Fruit fly (Drosophila melanogaster) whole organism, embryonic: Measurements from ENCODE around the gene CG8543.

ENCODE experiments used
- Aef1 ChIP-seq: fragments of 200-800 bp; sonication (Bioruptor generic); IDR thresholded peaks from 3 replicates; pipeline ENCODE4 v1.3.6; 2022; ENCODE audit warnings: missing biosample characterization, missing genetic modification characterization
- Blimp-1 ChIP-seq: fragments of 200-800 bp; sonication (Bioruptor generic); optimal IDR thresholded peaks from 3 replicates; lab custom pipeline; 2018; ENCODE audit warnings: missing biosample characterization, missing genetic modification characterization, mild to moderate bottlenecking, moderate library complexity, missing genetic modification reagents
- CG10209 ChIP-seq: fragments of 200-800 bp; sonication (Bioruptor generic); optimal IDR thresholded peaks from 3 replicates; lab custom pipeline; 2017; ENCODE audit warnings: missing biosample characterization, mild to moderate bottlenecking, missing genetic modification characterization, missing genetic modification reagents
- CG10462 ChIP-seq: fragments of 200-800 bp; sonication (Bioruptor generic); optimal IDR thresholded peaks from 2 replicates; lab custom pipeline; 2016; ENCODE audit warnings: missing biosample characterization, missing genetic modification characterization
- CG11093 ChIP-seq: fragments of 200-800 bp; sonication (Bioruptor generic); IDR thresholded peaks from 3 replicates; pipeline ENCODE4 v1.3.6; 2022; ENCODE audit warnings: missing biosample characterization, missing genetic modification characterization
- CG14441 ChIP-seq: fragments of 200-800 bp; sonication (Bioruptor generic); IDR thresholded peaks from 2 replicates; pipeline ENCODE4 v1.3.6; 2022; ENCODE audit warnings: missing biosample characterization, missing genetic modification characterization
- CG15269 ChIP-seq: fragments of 200-800 bp; sonication (Bioruptor generic); optimal IDR thresholded peaks from 2 replicates; lab custom pipeline; 2018; ENCODE audit warnings: missing biosample characterization, mild to moderate bottlenecking, missing genetic modification characterization, moderate library complexity
- CG1603 ChIP-seq: fragments of 200-800 bp; sonication (Bioruptor generic); optimal IDR thresholded peaks from 2 replicates; lab custom pipeline; 2019; ENCODE audit warnings: missing biosample characterization, mild to moderate bottlenecking, missing genetic modification characterization, moderate library complexity
- CG16779 ChIP-seq: fragments of 200-800 bp; sonication (Bioruptor generic); IDR thresholded peaks from 2 replicates; pipeline ENCODE4 v1.3.6; 2022; ENCODE audit warnings: missing biosample characterization, missing genetic modification characterization
- CG1832 ChIP-seq: fragments of 200-800 bp; sonication (Bioruptor generic); optimal IDR thresholded peaks from 2 replicates; lab custom pipeline; 2017; ENCODE audit warnings: missing biosample characterization, mild to moderate bottlenecking, missing genetic modification characterization, inconsistent platforms
- CG2129 ChIP-seq: fragments of 200-800 bp; sonication (Bioruptor generic); IDR thresholded peaks from 2 replicates; pipeline ENCODE4 v1.3.6; 2022; ENCODE audit warnings: missing biosample characterization, missing genetic modification characterization; ENCODE audit not compliant: partially characterized antibody
- CG30403 ChIP-seq: fragments of 200-800 bp; sonication (Bioruptor generic); optimal IDR thresholded peaks from 3 replicates; lab custom pipeline; 2016; ENCODE audit warnings: missing biosample characterization, missing genetic modification characterization
- CG3065 ChIP-seq: fragments of 200-800 bp; sonication (Bioruptor generic); optimal IDR thresholded peaks from 2 replicates; lab custom pipeline; 2016; ENCODE audit warnings: missing biosample characterization, missing genetic modification characterization
- CG3163 ChIP-seq: fragments of 200-800 bp; sonication (Bioruptor generic); optimal IDR thresholded peaks from 3 replicates; lab custom pipeline; 2016; ENCODE audit warnings: missing biosample characterization, missing genetic modification characterization
- CG3281 ChIP-seq: fragments of 200-800 bp; sonication (Bioruptor generic); optimal IDR thresholded peaks from 3 replicates; lab custom pipeline; 2017; ENCODE audit warnings: missing biosample characterization, mild to moderate bottlenecking, missing genetic modification characterization
- CG34224 ChIP-seq: fragments of 200-800 bp; sonication (Bioruptor generic); IDR thresholded peaks from 3 replicates; pipeline ENCODE4 v1.3.6; 2022; ENCODE audit warnings: missing biosample characterization, missing genetic modification characterization; ENCODE audit not compliant: partially characterized antibody
- CG4854 ChIP-seq: fragments of 200-800 bp; sonication (Bioruptor generic); optimal IDR thresholded peaks from 2 replicates; lab custom pipeline; 2016; ENCODE audit warnings: missing biosample characterization, missing genetic modification characterization, inconsistent platforms
- CG7556 ChIP-seq: fragments of 200-800 bp; sonication (Bioruptor generic); optimal IDR thresholded peaks from 2 replicates; lab custom pipeline; 2017; ENCODE audit warnings: missing biosample characterization, mild to moderate bottlenecking, missing genetic modification characterization
- CG8089 ChIP-seq: fragments of 200-800 bp; sonication (Bioruptor generic); optimal IDR thresholded peaks from 3 replicates; lab custom pipeline; 2016; ENCODE audit warnings: missing biosample characterization, missing genetic modification characterization
- CG8388 ChIP-seq: fragments of 200-800 bp; sonication (Bioruptor generic); optimal IDR thresholded peaks from 2 replicates; lab custom pipeline; 2019; ENCODE audit warnings: missing biosample characterization, mild to moderate bottlenecking, missing genetic modification characterization, moderate library complexity
- CG8924 ChIP-seq: fragments of 200-800 bp; optimal IDR thresholded peaks from 3 replicates; lab custom pipeline; 2019; ENCODE audit warnings: missing biosample characterization, mild to moderate bottlenecking, missing genetic modification characterization, moderate library complexity
- Dll ChIP-seq: fragments of 200-800 bp; sonication (Bioruptor generic); IDR thresholded peaks from 4 replicates; pipeline ENCODE4 v1.3.6; 2022; ENCODE audit warnings: missing biosample characterization, missing genetic modification characterization; ENCODE audit not compliant: partially characterized antibody
- Dp ChIP-seq: fragments of 200-800 bp; sonication (Bioruptor generic); optimal IDR thresholded peaks from 2 replicates; lab custom pipeline; 2018; ENCODE audit warnings: missing biosample characterization, mild to moderate bottlenecking, missing genetic modification characterization, moderate library complexity
- E2f2 ChIP-seq: fragments of 200-800 bp; sonication (Bioruptor generic); IDR thresholded peaks from 2 replicates; pipeline ENCODE4 v1.3.6; 2022; ENCODE audit warnings: missing biosample characterization, missing genetic modification characterization
- Gug ChIP-seq: fragments of 200-800 bp; sonication (Bioruptor generic); IDR thresholded peaks from 4 replicates; pipeline ENCODE4 v1.3.6; 2022; ENCODE audit warnings: missing biosample characterization, missing genetic modification characterization
- HLH4C ChIP-seq: fragments of 200-800 bp; sonication (Bioruptor generic); IDR thresholded peaks from 3 replicates; pipeline ENCODE4 v1.3.6; 2022; ENCODE audit warnings: missing biosample characterization, missing genetic modification characterization; ENCODE audit not compliant: partially characterized antibody
- HmgD ChIP-seq: fragments of 200-800 bp; sonication (Bioruptor generic); optimal IDR thresholded peaks from 3 replicates; lab custom pipeline; 2016; ENCODE audit warnings: missing biosample characterization, missing genetic modification characterization
- Hmx ChIP-seq: fragments of 200-800 bp; sonication (Bioruptor generic); optimal IDR thresholded peaks from 2 replicates; lab custom pipeline; 2016; ENCODE audit warnings: missing biosample characterization, missing genetic modification characterization
- Mes4 ChIP-seq: fragments of 200-800 bp; sonication (Bioruptor generic); optimal IDR thresholded peaks from 2 replicates; lab custom pipeline; 2016; ENCODE audit warnings: missing biosample characterization, missing genetic modification characterization
- Scr ChIP-seq: fragments of 200-800 bp; sonication (Bioruptor generic); IDR thresholded peaks from 2 replicates; pipeline ENCODE4 v1.3.6; 2022; ENCODE audit warnings: missing biosample characterization, missing genetic modification characterization; ENCODE audit not compliant: partially characterized antibody
- Six4 ChIP-seq: fragments of 200-800 bp; sonication (Bioruptor generic); optimal IDR thresholded peaks from 2 replicates; lab custom pipeline; 2016; ENCODE audit warnings: missing biosample characterization, missing genetic modification characterization
- dmrt99B ChIP-seq: fragments of 200-800 bp; sonication (Bioruptor generic); optimal IDR thresholded peaks from 2 replicates; lab custom pipeline; 2018; ENCODE audit warnings: missing biosample characterization, mild to moderate bottlenecking, missing genetic modification characterization, moderate library complexity
- ftz-f1 ChIP-seq: fragments of 200-800 bp; sonication (Bioruptor generic); optimal IDR thresholded peaks from 2 replicates; lab custom pipeline; 2016; ENCODE audit warnings: missing biosample characterization, missing genetic modification characterization
- gce ChIP-seq: fragments of 200-800 bp; sonication (Bioruptor generic); IDR thresholded peaks from 3 replicates; pipeline ENCODE4 v1.3.6; 2022; ENCODE audit warnings: missing biosample characterization, missing genetic modification characterization
- gsb ChIP-seq: fragments of 200-800 bp; sonication (Bioruptor generic); IDR thresholded peaks from 2 replicates; pipeline ENCODE4 v1.3.6; 2022; ENCODE audit warnings: missing biosample characterization, missing genetic modification characterization
- jigr1 ChIP-seq: fragments of 200-800 bp; sonication (Bioruptor generic); IDR thresholded peaks from 3 replicates; pipeline ENCODE4 v1.3.6; 2022; ENCODE audit warnings: missing biosample characterization, missing genetic modification characterization
- luna ChIP-seq: fragments of 200-800 bp; sonication (Bioruptor generic); optimal IDR thresholded peaks from 2 replicates; lab custom pipeline; 2016; ENCODE audit warnings: missing biosample characterization, missing genetic modification characterization
- mirr ChIP-seq: fragments of 200-800 bp; sonication (Bioruptor generic); optimal IDR thresholded peaks from 3 replicates; lab custom pipeline; 2018; ENCODE audit warnings: missing biosample characterization, mild to moderate bottlenecking, missing genetic modification characterization
- odd ChIP-seq: fragments of 200-800 bp; sonication (Bioruptor generic); optimal IDR thresholded peaks from 2 replicates; lab custom pipeline; 2017; ENCODE audit warnings: missing biosample characterization, mild to moderate bottlenecking, missing genetic modification characterization
- pan ChIP-seq, 4 experiments: fragments of >200 bp in 3 of 4; fragments of 200-800 bp in 1 of 4; sonication (Bioruptor generic) in 1 of 4; optimal IDR thresholded peaks in 3 of 4; IDR thresholded peaks in 1 of 4; 2 replicates each; pipeline versions ENCODE4 v1.3.6 to Lab custom; 2017 to 2022; ENCODE audit warnings: missing biosample characterization in 2 of 4, missing genetic modification characterization in 2 of 4, mixed read lengths in 1 of 4
- pros ChIP-seq: fragments of 200-800 bp; sonication (Bioruptor generic); optimal IDR thresholded peaks from 3 replicates; lab custom pipeline; 2019; ENCODE audit warnings: missing biosample characterization, mild to moderate bottlenecking, missing genetic modification characterization, moderate library complexity
- sc ChIP-seq, 3 experiments: fragments of >200 bp in 2 of 3; fragments of 200-800 bp in 1 of 3; sonication (Bioruptor generic) in 1 of 3; optimal IDR thresholded peaks; 2 replicates in 2 of 3; 3 replicates in 1 of 3; lab custom pipeline; 2017; ENCODE audit warnings: mild to moderate bottlenecking in 1 of 3, missing biosample characterization in 1 of 3, missing genetic modification characterization in 1 of 3, missing genetic modification reagents in 1 of 3
- shn ChIP-seq: fragments of 200-800 bp; sonication (Bioruptor generic); optimal IDR thresholded peaks from 3 replicates; lab custom pipeline; 2016; ENCODE audit warnings: missing biosample characterization, missing genetic modification characterization
- sqz ChIP-seq: fragments of 200-800 bp; sonication (Bioruptor generic); optimal IDR thresholded peaks from 3 replicates; lab custom pipeline; 2018; ENCODE audit warnings: missing biosample characterization, mild to moderate bottlenecking, missing genetic modification characterization
- zen2 ChIP-seq: fragments of 200-800 bp; sonication (Bioruptor generic); IDR thresholded peaks from 3 replicates; pipeline ENCODE4 v1.3.6; 2022; ENCODE audit warnings: missing biosample characterization, missing genetic modification characterization; ENCODE audit not compliant: partially characterized antibody
- zf30C ChIP-seq: fragments of 200-800 bp; sonication (Bioruptor generic); optimal IDR thresholded peaks from 3 replicates; lab custom pipeline; 2018; ENCODE audit warnings: missing biosample characterization, mild to moderate bottlenecking, missing genetic modification characterization

Gene CG8543

DNA sequence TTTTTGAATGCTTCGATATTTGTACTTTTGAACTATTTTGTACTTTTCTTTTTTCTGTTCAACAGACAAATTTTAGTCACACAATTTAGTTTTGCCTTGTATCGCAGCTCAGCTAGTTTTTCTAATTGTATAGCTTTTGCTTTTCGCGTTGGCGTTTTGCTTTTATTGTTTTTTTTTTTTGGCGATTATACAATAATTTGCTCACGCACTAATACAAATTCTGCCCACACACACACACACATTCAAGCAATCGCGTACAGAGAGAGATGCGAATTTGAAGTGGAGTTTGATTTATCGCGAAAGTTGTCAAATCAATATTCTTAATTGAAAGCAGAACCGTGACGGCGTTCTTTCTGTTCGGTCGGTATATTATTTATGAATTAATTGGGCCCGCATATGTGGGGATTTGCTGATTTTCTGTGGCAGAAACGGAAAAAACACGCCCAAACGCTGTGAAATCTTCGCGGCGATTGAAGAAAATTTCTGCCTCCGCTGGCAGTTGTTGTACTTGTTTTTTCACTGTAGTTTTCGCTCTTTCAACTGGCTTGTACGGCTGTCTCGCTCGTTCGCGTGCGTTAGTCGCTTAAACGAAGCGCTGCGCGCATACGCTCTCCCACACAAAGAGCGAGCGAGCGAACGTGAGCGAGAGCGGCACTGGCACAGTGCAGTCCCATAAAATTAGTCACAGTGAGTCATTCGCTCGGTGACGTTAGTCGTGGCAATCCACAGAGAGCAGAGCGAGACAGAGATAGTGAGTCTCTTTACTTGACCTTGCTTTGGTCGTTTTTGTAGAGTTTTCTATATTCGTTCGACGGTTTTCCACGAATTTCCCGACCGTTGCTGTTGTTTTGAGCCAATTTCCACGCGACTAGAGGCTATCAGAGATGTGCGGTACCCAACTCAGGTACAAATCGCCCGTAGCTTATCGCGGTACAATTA, 35.1 kb downstream of the CG8543 start, which contains the start of gene Rac2 (continued):
- TF ChIP-seq shn (GFP tag; lab: Kevin White, UChicago) (peak; percentile 85), CG8924 (tag; lab: Kevin White, UChicago) (peak; percentile 13), ftz-f1 (peak; percentile 98), CG8388 (GFP tag; lab: Kevin White, UChicago) (no peak), zf30C (peak; percentile 83), Hmx (GFP tag; lab: Kevin White, UChicago) (no peak), Dp (no peak), CG30403 (GFP tag; lab: Kevin White, UChicago) (no peak), CG2129 (GFP tag; lab: Robert Waterston, UW) (no peak), luna (GFP tag; lab: Kevin White, UChicago) (no peak), Six4 (GFP tag; lab: Kevin White, UChicago) (no peak), CG3281 (GFP tag; lab: Kevin White, UChicago) (peak; percentile 47), CG15269 (peak; percentile 5), CG4854 (peak; percentile 17), HLH4C (GFP tag; lab: Robert Waterston, UW) (0 out of 3 replicates have a peak, but pooled peaks have one; percentile 37), Gug (GFP tag; lab: Robert Waterston, UW) (no peak; the same call in 3 of the 4 replicates), CG3163 (peak; percentile 89), HmgD (GFP tag; lab: Kevin White, UChicago) (peak; percentile 45), sc (optimal IDR thresholded peaks at IDR 0.05; lab: Kevin White, UChicago) (no peak), sc (GFP tag; optimal IDR thresholded peaks at IDR 0.05; lab: Kevin White, UChicago) (no peak), zen2 (0 out of 3 replicates have a peak, but pooled peaks have one; percentile 41), pan (optimal IDR thresholded peaks at IDR 0.05; lab: Kevin White, UChicago) (no peak), pan (GFP tag; optimal IDR thresholded peaks at IDR 0.05 in 1 of 2, IDR thresholded peaks at IDR 0.05 in 1 of 2) (peak in 1 of 2 experiments; percentile 16), mirr (peak; percentile 48), CG7556 (GFP tag; lab: Kevin White, UChicago) (no peak), CG10209 (no peak), jigr1 (GFP tag; lab: Robert Waterston, UW) (no peak), CG16779 (GFP tag; lab: Robert Waterston, UW) (no peak), Aef1 (peak; percentile 74), Mes4 (no peak), CG34224 (peak; percentile 42; the same call in 2 of the 3 replicates), CG8089 (GFP tag; lab: Kevin White, UChicago) (no peak), pros (GFP tag; lab: Kevin White, UChicago) (peak; percentile 58), CG14441 (0 out of 2 replicates have a peak, but pooled peaks have one; percentile 9), gce (peak; percentile 51; the same call in 1 of the 3 replicates), CG10462 (GFP tag; lab: Kevin White, UChicago) (no peak), CG3065 (GFP tag; lab: Kevin White, UChicago) (no peak), Blimp-1 (GFP tag; lab: Kevin White, UChicago) (no peak), CG11093 (GFP tag; lab: Robert Waterston, UW) (0 out of 3 replicates have a peak, but pooled peaks have one; percentile 17), odd (GFP tag; lab: Kevin White, UChicago) (peak; percentile 22), sqz (GFP tag; lab: Kevin White, UChicago) (peak; percentile 64), CG1603 (tag; lab: Kevin White, UChicago) (peak; percentile 1), E2f2 (GFP tag; lab: Robert Waterston, UW) (peak; percentile 40; the same call in 1 of the 2 replicates), gsb (0 out of 2 replicates have a peak, but pooled peaks have one; percentile 7), Dll (GFP tag; lab: Robert Waterston, UW) (peak; percentile 51; the same call in 2 of the 4 replicates), CG1832 (GFP tag; lab: Kevin White, UChicago) (peak; percentile 95), Scr (peak; percentile 51), dmrt99B (tag; lab: Kevin White, UChicago) (peak; percentile 5)
